Fruit fly (Drosophila melanogaster) ovary, adult (tissue): ENCODE results near the gene CG13051.

ENCODE experiments used
- CG17801 ChIP-seq: fragments of 200-800 bp; optimal IDR thresholded peaks from 2 replicates; lab custom pipeline; 2019; ENCODE audit warnings: missing biosample characterization, mild to moderate bottlenecking, missing genetic modification characterization, moderate library complexity; ENCODE audit not compliant: partially characterized antibody

CG13051 gene

DNA sequence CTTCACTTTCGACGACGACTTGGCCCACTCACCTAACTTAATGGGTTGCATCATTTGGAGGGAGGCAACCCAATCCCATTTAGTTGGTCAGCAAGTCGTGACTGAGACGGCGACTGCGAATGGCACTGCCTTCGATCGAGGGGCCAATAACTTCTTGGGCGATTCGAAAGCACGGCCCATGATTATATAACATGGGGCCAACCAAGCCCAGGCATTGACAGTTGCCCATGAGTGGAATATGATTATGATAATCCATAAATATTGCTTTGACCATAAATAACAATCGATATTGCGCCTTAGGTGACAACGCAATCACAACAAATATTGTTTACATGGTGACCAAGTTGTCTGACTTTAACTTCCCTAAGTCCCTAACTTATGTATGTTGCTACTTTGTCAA, 18.9 kb upstream of the CG13051 start, which contains the start of gene CG13048:
Gene CG13048 (minus strand): TSS at position 101 of the 400 bp plus-strand sequence.
- no peak for TF ChIP-seq CG17801 (GFP tag; lab: Kevin White, UChicago)

dm6 chr3L:16281880-16282556, 17.1 kb upstream of the CG13051 start, which contains the start of gene CG13049:
Gene CG13049, minus strand, starts transcription at chr3L:16281930.
- TF ChIP-seq CG17801 (GFP tag; lab: Kevin White, UChicago): no peak

dm6 chr3L:16279987-16280454, 15.1 kb upstream of the CG13051 start, which contains the start of gene CG13064:
Gene CG13064, plus strand, starts transcription at chr3L:16280404.
- TF ChIP-seq CG17801 (GFP tag; lab: Kevin White, UChicago): no peak

dm6 chr3L:16279171-16279570, 14.3 kb upstream of the CG13051 start, which contains the start of gene CG13050:
Gene CG13050, minus strand, starts transcription at chr3L:16279271.
- TF ChIP-seq CG17801 (GFP tag; lab: Kevin White, UChicago): no peak

DNA sequence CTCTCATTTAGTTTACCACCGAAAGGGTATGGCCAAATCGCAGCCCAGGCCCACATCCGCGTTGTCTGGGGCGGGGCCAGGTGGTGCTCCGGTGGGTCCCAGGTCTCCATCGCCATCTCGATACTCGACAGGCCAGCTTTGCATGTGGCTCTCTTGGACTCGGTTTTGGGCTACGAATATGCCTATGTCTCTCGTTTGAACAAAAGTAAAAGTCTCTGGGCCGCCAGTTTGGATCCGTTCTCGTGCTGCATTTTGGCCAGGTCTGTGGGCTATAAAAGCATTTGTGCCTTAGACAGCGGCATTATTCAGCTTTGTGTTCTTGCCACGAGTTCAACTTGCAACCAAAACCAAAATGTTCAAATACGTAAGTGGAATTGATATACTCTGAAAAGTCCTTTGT, 12.2 kb upstream of the CG13051 start, which contains the start of gene CG13065:
Gene CG13065 (plus strand): TSS at position 301 of the 400 bp plus-strand sequence.
- TF ChIP-seq CG17801 (GFP tag; lab: Kevin White, UChicago): no peak

DNA sequence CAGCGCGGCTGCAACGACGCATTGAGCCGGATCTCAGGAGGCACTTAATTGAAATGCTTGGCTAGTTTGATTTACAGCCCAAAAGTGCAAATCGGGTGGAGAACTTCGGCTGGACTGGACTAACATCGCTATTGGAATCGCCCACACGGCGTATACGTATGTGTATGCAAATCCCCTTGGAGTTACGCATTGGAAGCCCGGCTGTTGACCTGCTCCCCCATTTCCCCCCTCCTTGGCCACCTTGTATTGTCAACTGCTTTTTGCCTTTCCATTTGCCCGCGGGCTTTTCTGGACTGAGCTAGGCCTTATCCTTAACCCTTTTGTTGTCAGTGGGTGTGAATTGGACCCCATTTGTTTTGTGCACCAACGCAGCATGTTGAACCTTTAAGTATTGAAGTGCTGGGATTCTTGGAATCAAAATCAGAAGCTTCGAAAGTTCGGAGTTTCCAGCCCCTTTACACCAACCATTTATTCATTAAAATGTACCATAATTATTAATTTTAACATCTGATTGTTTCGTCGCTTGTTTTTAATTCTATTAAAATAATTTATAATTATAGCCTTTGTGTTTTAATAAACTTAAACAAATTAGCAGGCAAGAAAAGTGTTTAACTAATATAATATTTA, 10.6 kb upstream of the CG13051 start:
- no peak for TF ChIP-seq CG17801 (GFP tag; lab: Kevin White, UChicago)

DNA sequence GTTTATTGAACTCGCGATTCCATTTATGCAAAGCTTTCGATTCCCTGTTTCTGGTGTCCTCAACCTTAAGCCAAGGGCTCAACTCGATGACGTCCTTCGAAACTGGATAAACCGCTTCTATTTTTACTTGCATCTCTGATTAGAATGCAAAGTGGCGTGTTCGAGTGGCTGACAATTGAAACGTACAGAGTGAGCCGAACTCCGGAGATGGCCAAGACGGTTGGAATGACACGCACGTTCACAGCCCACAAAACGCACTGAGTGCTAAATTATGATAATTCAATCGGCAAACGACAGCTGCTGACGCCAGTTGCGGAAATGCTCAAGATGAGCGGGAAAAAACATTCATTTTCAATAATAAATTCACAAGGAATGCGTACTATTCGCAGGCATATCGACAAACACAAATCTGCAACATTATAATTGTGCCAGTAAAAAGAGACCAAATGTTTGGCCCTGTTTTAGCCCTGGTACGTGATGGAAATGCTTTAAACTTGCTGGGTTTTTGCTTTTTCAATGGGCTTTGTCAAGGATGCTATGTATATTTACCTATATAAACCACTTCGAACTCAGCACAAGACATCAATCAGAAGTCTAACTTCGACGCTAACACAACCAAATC, 7.5 kb upstream of the CG13051 start, which contains the start of gene CG13066:
Gene CG13066 (plus strand): TSS at position 572 of the 622 bp plus-strand sequence.
- TF ChIP-seq CG17801 (GFP tag; lab: Kevin White, UChicago): no peak

dm6 chr3L:16270802-16271332, 6.0 kb upstream of the CG13051 start, which contains the start of the genes CG34248 and CG13067:
Gene CG34248, minus strand, starts transcription at chr3L:16270902.
Gene CG13067, plus strand, starts transcription at chr3L:16271282.
- no peak for TF ChIP-seq CG17801 (GFP tag; lab: Kevin White, UChicago)

DNA sequence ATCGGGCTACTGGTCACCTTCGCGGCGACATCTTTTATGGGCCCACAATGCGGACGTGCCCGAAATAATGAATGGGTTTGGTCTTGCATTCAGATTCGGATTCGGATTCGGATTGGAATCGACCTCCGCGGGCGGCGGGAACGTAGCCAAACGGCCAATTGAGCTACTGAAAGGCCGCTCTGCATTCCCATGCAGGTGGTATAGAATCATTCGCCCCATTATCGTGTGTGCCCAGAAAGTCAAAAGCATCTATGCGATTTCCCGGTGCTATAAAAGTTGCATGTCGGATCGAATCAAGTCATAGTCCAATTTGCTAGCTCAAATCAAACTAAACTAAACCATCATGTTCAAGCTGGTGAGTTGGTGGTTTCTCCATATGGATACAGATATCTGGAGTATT, 4.2 kb upstream of the CG13051 start, which contains the start of gene CG13068:
Gene CG13068 (plus strand): TSS at position 301 of the 400 bp plus-strand sequence.
- TF ChIP-seq CG17801 (GFP tag; lab: Kevin White, UChicago): no peak

DNA sequence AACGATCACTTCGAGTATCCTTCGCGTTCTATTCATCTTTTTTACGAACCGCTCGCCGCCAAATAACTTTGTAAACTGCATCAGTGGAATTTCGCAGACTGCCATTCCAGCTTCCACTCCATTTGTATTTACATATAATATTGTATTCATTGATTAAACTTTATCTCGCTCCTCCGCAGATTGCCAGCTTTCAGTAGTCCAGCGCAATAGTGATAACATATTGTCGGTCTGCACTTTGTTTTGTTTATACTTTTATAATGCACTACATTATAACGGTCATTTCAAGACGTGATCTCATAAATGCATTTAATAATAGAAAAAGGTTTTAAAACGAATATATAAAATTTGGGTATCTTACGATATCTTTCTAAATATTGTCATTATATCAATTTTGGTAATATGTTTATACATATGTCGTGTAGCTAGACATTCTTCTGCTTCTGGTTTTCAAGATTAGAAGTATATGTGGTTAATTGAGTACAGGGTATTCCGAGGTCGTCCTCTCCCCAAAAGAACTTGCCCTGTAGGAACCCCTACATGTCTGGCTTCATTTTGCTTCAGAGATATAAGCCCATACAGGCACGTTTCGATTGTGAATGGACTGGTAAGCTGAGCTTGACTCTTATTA, 3.3 kb upstream of the CG13051 start, which contains the start of gene CG4950:
Gene CG4950 (minus strand): TSS at position 51 of the 628 bp plus-strand sequence.
- TF ChIP-seq CG17801 (GFP tag; lab: Kevin White, UChicago): no peak

dm6 chr3L:16263043-16263442, 1.9 kb downstream of the CG13051 start, which contains the start of gene CG13070:
Gene CG13070, plus strand, starts transcription at chr3L:16263343.
- TF ChIP-seq CG17801 (GFP tag; lab: Kevin White, UChicago): no peak

DNA sequence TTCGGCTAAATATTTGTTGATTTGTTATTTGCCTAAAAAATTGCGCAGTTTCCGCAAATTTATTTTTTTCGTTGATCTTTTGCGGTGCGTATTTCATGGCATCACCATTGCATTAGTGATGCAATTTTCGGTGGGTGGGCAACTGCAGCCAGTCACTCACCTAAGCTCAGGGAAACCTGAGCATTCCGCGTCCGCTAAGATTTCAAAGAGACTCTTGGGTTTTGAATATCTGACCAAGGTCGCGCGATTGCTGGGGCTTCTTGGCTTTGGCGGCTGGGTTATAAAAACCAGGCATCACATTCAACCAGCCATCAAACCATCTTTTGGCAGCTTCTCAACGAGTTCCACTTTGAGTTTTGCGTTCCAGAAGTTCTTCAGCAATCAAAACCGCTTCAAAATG, 2.5 kb downstream of the CG13051 start, which contains the start of gene CG13071:
Gene CG13071 (plus strand): TSS at position 301 of the 400 bp plus-strand sequence.
- TF ChIP-seq CG17801 (GFP tag; lab: Kevin White, UChicago): no peak

- TF ChIP-seq CG17801 (GFP tag; lab: Kevin White, UChicago): no peak
Observed at dm6 chr3L:16261505-16261904, 3.4 kb downstream of the CG13051 start, which contains the start of gene CG34247. Gene CG34247, minus strand, starts transcription at chr3L:16261605.

- no peak for TF ChIP-seq CG17801 (GFP tag; lab: Kevin White, UChicago)
Observed at dm6 chr3L:16259552-16259951, 5.3 kb downstream of the CG13051 start, which contains the start of gene CG13053. Gene CG13053, minus strand, starts transcription at chr3L:16259722.
